Worm (Caenorhabditis elegans) whole organism, L3 larva: ENCODE results near the gene T15B7.1.
A peak's percentile ranks its signal among the peaks of the same experiment; 100 is the strongest.

Experiments used
- ZK546.5 ChIP-seq: sonication (generic microtip); optimal IDR thresholded peaks from 2 replicates; lab custom pipeline; 2017; ENCODE audit warnings: missing biosample characterization, missing genetic modification characterization
- aly-2 ChIP-seq: fragments of 150-350 bp; optimal IDR thresholded peaks from 2 replicates; lab custom pipeline; 2014; ENCODE audit warnings: missing biosample characterization, missing genetic modification characterization
- ama-1 ChIP-seq: fragments of 150-350 bp; optimal IDR thresholded peaks from 2 replicates; lab custom pipeline; 2018
- ceh-16 ChIP-seq: sonication (generic microtip); optimal IDR thresholded peaks from 2 replicates; lab custom pipeline; 2017; ENCODE audit warnings: missing biosample characterization, missing genetic modification characterization
- ceh-82 ChIP-seq: fragments of 150-350 bp; optimal IDR thresholded peaks from 2 replicates; lab custom pipeline; 2014; ENCODE audit warnings: missing biosample characterization, missing genetic modification characterization
- ceh-9 ChIP-seq: sonication (generic microtip); optimal IDR thresholded peaks from 2 replicates; lab custom pipeline; 2018; ENCODE audit warnings: missing biosample characterization, missing genetic modification characterization
- egl-27 ChIP-seq: sonication (generic microtip); optimal IDR thresholded peaks from 4 replicates; lab custom pipeline; 2017; ENCODE audit warnings: missing biosample characterization, missing genetic modification reagents, missing genetic modification characterization
- egl-5 ChIP-seq: fragments of 150-350 bp; optimal IDR thresholded peaks from 2 replicates; lab custom pipeline; 2017; ENCODE audit warnings: missing biosample characterization, missing genetic modification reagents, missing genetic modification characterization, inconsistent platforms
- elt-2 ChIP-seq: sonication (generic microtip); optimal IDR thresholded peaks from 2 replicates; lab custom pipeline; 2016; ENCODE audit warnings: missing genetic modification reagents, mild to moderate bottlenecking, missing genetic modification characterization, missing compliant biosample characterization
- elt-3 ChIP-seq, 3 experiments: fragments of 150-350 bp in 1 of 3; sonication (generic microtip) in 2 of 3; optimal IDR thresholded peaks; 2 replicates in 2 of 3; 4 replicates in 1 of 3; lab custom pipeline; 2014 to 2017; ENCODE audit warnings: missing biosample characterization in 3 of 3, missing genetic modification characterization in 3 of 3
- eor-1 ChIP-seq, 2 experiments: fragments of 150-350 bp; optimal IDR thresholded peaks; 2 replicates each; lab custom pipeline; 2014 to 2018; ENCODE audit warnings: missing biosample characterization in 2 of 2, missing genetic modification characterization in 2 of 2
- fkh-10 ChIP-seq: sonication (generic microtip); optimal IDR thresholded peaks from 2 replicates; lab custom pipeline; 2017; ENCODE audit warnings: missing biosample characterization, missing genetic modification reagents, missing genetic modification characterization
- fkh-2 ChIP-seq: fragments of 150-350 bp; optimal IDR thresholded peaks from 2 replicates; lab custom pipeline; 2014; ENCODE audit warnings: missing biosample characterization, missing genetic modification reagents, missing genetic modification characterization
- fos-1 ChIP-seq: fragments of 150-350 bp; optimal IDR thresholded peaks from 2 replicates; lab custom pipeline; 2014; ENCODE audit warnings: missing biosample characterization, missing genetic modification characterization
- hmg-11 ChIP-seq: sonication (generic microtip); optimal IDR thresholded peaks from 2 replicates; lab custom pipeline; 2016; ENCODE audit warnings: missing genetic modification characterization, missing compliant biosample characterization
- lin-39 ChIP-seq: fragments of 150-350 bp; optimal IDR thresholded peaks from 2 replicates; lab custom pipeline; 2018; ENCODE audit warnings: missing biosample characterization, missing genetic modification reagents, missing genetic modification characterization
- mdl-1 ChIP-seq: fragments of 150-350 bp; optimal IDR thresholded peaks from 2 replicates; lab custom pipeline; 2014; ENCODE audit warnings: missing biosample characterization, missing genetic modification characterization
- nfya-1 ChIP-seq: sonication (generic microtip); optimal IDR thresholded peaks from 2 replicates; lab custom pipeline; 2017; ENCODE audit warnings: missing genetic modification characterization, mild to moderate bottlenecking, missing compliant biosample characterization, antibody characterized with exemption, moderate library complexity; ENCODE audit not compliant: insufficient read depth
- nhr-11 ChIP-seq: fragments of 150-350 bp; optimal IDR thresholded peaks from 2 replicates; lab custom pipeline; 2014; ENCODE audit warnings: missing biosample characterization, missing genetic modification characterization
- nhr-12 ChIP-seq: fragments of 150-350 bp; optimal IDR thresholded peaks from 2 replicates; lab custom pipeline; 2014; ENCODE audit warnings: missing biosample characterization, missing genetic modification characterization
- nhr-23 ChIP-seq: fragments of 150-350 bp; optimal IDR thresholded peaks from 2 replicates; lab custom pipeline; 2014; ENCODE audit warnings: missing biosample characterization, missing genetic modification reagents, missing genetic modification characterization
- nhr-25 ChIP-seq: sonication (generic microtip); optimal IDR thresholded peaks from 2 replicates; lab custom pipeline; 2017; ENCODE audit warnings: missing biosample characterization, missing genetic modification characterization
- nhr-28 ChIP-seq: fragments of 150-350 bp; optimal IDR thresholded peaks from 2 replicates; lab custom pipeline; 2014; ENCODE audit warnings: missing biosample characterization, missing genetic modification characterization
- nhr-43 ChIP-seq: sonication (generic microtip); optimal IDR thresholded peaks from 2 replicates; lab custom pipeline; 2016; ENCODE audit warnings: mild to moderate bottlenecking, missing genetic modification characterization, missing compliant biosample characterization; ENCODE audit not compliant: poor library complexity, severe bottlenecking
- nhr-67 ChIP-seq: fragments of 150-350 bp; optimal IDR thresholded peaks from 2 replicates; lab custom pipeline; 2014; ENCODE audit warnings: missing biosample characterization, missing genetic modification characterization
- nhr-76 ChIP-seq: fragments of 150-350 bp; sonication (generic microtip); optimal IDR thresholded peaks from 5 replicates; lab custom pipeline; 2014; ENCODE audit warnings: missing biosample characterization, missing genetic modification characterization
- nhr-77 ChIP-seq: fragments of 150-350 bp; optimal IDR thresholded peaks from 2 replicates; lab custom pipeline; 2014; ENCODE audit warnings: missing biosample characterization, missing genetic modification characterization
- pha-4 ChIP-seq: fragments of 150-350 bp; optimal IDR thresholded peaks from 2 replicates; lab custom pipeline; 2014; ENCODE audit warnings: missing biosample characterization, missing genetic modification reagents, missing genetic modification characterization
- pqm-1 ChIP-seq: fragments of 150-350 bp; optimal IDR thresholded peaks from 2 replicates; lab custom pipeline; 2017; ENCODE audit warnings: missing biosample characterization, missing genetic modification characterization, inconsistent platforms
- sea-2 ChIP-seq: fragments of 150-350 bp; sonication (generic microtip); optimal IDR thresholded peaks from 4 replicates; lab custom pipeline; 2014; ENCODE audit warnings: missing biosample characterization, missing genetic modification reagents, missing genetic modification characterization
- snpc-4 ChIP-seq: fragments of 150-350 bp; optimal IDR thresholded peaks from 2 replicates; lab custom pipeline; 2014; ENCODE audit warnings: missing biosample characterization, missing genetic modification characterization
- unc-39 ChIP-seq: sonication (generic microtip); optimal IDR thresholded peaks from 4 replicates; lab custom pipeline; 2017; ENCODE audit warnings: missing biosample characterization, missing genetic modification characterization
- unc-62 ChIP-seq: fragments of 150-350 bp; sonication (generic microtip); optimal IDR thresholded peaks from 4 replicates; lab custom pipeline; 2014; ENCODE audit warnings: missing biosample characterization, missing genetic modification reagents, missing genetic modification characterization
- zag-1 ChIP-seq: fragments of 150-350 bp; optimal IDR thresholded peaks from 2 replicates; lab custom pipeline; 2014; ENCODE audit warnings: missing biosample characterization, missing genetic modification characterization

Gene T15B7.1

ce11 chrV:6879490-6879889, 37.0 kb downstream of the T15B7.1 start (continued):
- TF ChIP-seq elt-3 (tag; optimal IDR thresholded peaks at IDR 0.05; lab: Kevin White, UChicago), result no peak
- peak; percentile 82 for TF ChIP-seq sea-2
- no peak for TF ChIP-seq nhr-77 (tag; lab: Kevin White, UChicago)
- TF ChIP-seq nhr-76 (tag; lab: Kevin White, UChicago), result no peak
- TF ChIP-seq nhr-28 (tag; lab: Kevin White, UChicago), result no peak
- peak; percentile 68 for TF ChIP-seq pha-4 (tag; lab: Kevin White, UChicago)
- TF ChIP-seq nhr-67 (tag; lab: Kevin White, UChicago), result no peak
- peak; percentile 10 for TF ChIP-seq mdl-1 (tag; lab: Kevin White, UChicago)
- no peak for TF ChIP-seq ceh-9 (tag; lab: Kevin White, UChicago)
- TF ChIP-seq, all 47 proteins: peak for 18

ce11 chrV:6880623-6881022, 38.1 kb downstream of the T15B7.1 start:
- TF ChIP-seq nfya-1 (tag; lab: Kevin White, UChicago) (peak; percentile 64), egl-5 (tag; lab: Kevin White, UChicago) (peak; percentile 18), egl-27 (tag; lab: Kevin White, UChicago) (no peak), unc-62 (no peak), nhr-76 (tag; lab: Kevin White, UChicago) (no peak), lin-39 (tag; lab: Kevin White, UChicago) (peak; percentile 51), zag-1 (tag; lab: Kevin White, UChicago) (no peak), fkh-10 (GFP tag; lab: Kevin White, UChicago) (no peak), ama-1 (peak; percentile 43), ceh-82 (tag; lab: Kevin White, UChicago) (no peak), nhr-11 (tag; lab: Kevin White, UChicago) (no peak), pqm-1 (tag; lab: Kevin White, UChicago) (no peak), hmg-11 (tag; lab: Kevin White, UChicago) (peak; percentile 64), snpc-4 (tag; lab: Kevin White, UChicago) (peak; percentile 93)

- TF ChIP-seq ceh-82 (tag; lab: Kevin White, UChicago) (no peak), nhr-77 (tag; lab: Kevin White, UChicago) (no peak), pqm-1 (tag; lab: Kevin White, UChicago) (no peak), nhr-23 (tag; lab: Kevin White, UChicago) (no peak)
Observed at ce11 chrV:6881038-6881437, 38.5 kb downstream of the T15B7.1 start, which contains the start of gene unc-70. Gene unc-70, plus strand, starts transcription at chrV:6881338.

- TF ChIP-seq elt-2, result peak; percentile 68
- no peak for TF ChIP-seq nhr-12 (tag; lab: Kevin White, UChicago)
Observed at ce11 chrV:6881735-6882134, 39.2 kb downstream of the T15B7.1 start.

ce11 chrV:6882452-6882939, 40.0 kb downstream of the T15B7.1 start:
- no peak for TF ChIP-seq fkh-2 (tag; lab: Kevin White, UChicago)
- TF ChIP-seq eor-1 (tag; optimal IDR thresholded peaks at IDR 0.05; lab: Kevin White, UChicago), result no peak
- TF ChIP-seq unc-62, result no peak
- no peak for TF ChIP-seq nhr-76 (tag; lab: Kevin White, UChicago)
- TF ChIP-seq ceh-16 (tag; lab: Kevin White, UChicago), result no peak
- no peak for TF ChIP-seq nhr-28 (tag; lab: Kevin White, UChicago)
- TF ChIP-seq unc-39 (tag; lab: Kevin White, UChicago), result no peak
- TF ChIP-seq elt-2, result no peak
- TF ChIP-seq egl-27 (tag; lab: Kevin White, UChicago), result no peak
- TF ChIP-seq fos-1 (tag; lab: Kevin White, UChicago), result no peak
- TF ChIP-seq aly-2 (tag; lab: Kevin White, UChicago), result no peak
- TF ChIP-seq nhr-25 (tag; lab: Kevin White, UChicago), result no peak
- TF ChIP-seq ZK546.5 (tag; lab: Kevin White, UChicago), result no peak
- no peak for TF ChIP-seq nhr-43 (tag; lab: Kevin White, UChicago)
